Worm (Caenorhabditis elegans): ENCODE data around the gene C34E10.10.

- no peak for TF ChIP-seq unc-62 (GFP tag; optimal IDR thresholded peaks at IDR 0.05)
- no peak for TF ChIP-seq F39B2.1 (GFP tag; IDR thresholded peaks at IDR 0.05)
- TF ChIP-seq nhr-90 (tag; optimal IDR thresholded peaks at IDR 0.05), result no peak
- no peak for TF ChIP-seq ccch-3 (GFP tag; optimal IDR thresholded peaks at IDR 0.05)
- TF ChIP-seq F49E8.2 (tag; optimal IDR thresholded peaks at IDR 0.05; ENCODE audit: insufficient read depth), result no peak
- no peak for TF ChIP-seq F37B4.10 (GFP tag; IDR thresholded peaks at IDR 0.05)
- no peak for TF ChIP-seq Y56A3A.18 (GFP tag; IDR thresholded peaks at IDR 0.05)
- TF ChIP-seq unc-130 (GFP tag; optimal IDR thresholded peaks at IDR 0.05), result no peak
- TF ChIP-seq ztf-3 (GFP tag; optimal IDR thresholded peaks at IDR 0.05), result no peak
- no peak for TF ChIP-seq T26A5.8 (tag; optimal IDR thresholded peaks at IDR 0.05)
- TF ChIP-seq lsl-1 (GFP tag; optimal IDR thresholded peaks at IDR 0.05), result no peak
- no peak for TF ChIP-seq lin-26 (GFP tag; IDR thresholded peaks at IDR 0.05)
- TF ChIP-seq let-607 (tag; optimal IDR thresholded peaks at IDR 0.05), result no peak
- no peak for TF ChIP-seq aptf-3 (GFP tag; IDR thresholded peaks at IDR 0.05)
Measured at ce11 chrIII:5269814-5270213, 42.1 kb upstream of the C34E10.10 start, which contains the start of gene ZC395.4.
